Fruit fly (Drosophila melanogaster): ENCODE measurements around the gene RnpS1.

DNA sequence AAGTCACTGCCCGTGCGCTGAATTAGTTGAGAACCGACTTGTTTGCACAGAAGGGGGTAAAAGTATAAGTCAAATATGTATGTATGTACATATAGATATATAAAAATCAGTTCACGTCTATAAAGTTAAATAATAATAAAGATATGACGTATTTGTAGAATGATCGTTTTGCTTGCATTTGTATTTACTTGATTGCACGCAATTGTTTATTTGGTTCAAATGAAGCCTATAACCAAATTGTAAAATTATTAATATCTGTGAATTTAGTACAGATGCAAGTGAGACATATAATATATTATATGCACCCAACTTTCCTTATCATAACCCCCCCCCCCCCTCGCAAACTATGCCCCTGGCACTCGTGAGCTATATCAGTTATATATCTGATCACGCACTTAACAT, 48.7 kb downstream of the RnpS1 start:
- TF ChIP-seq Abd-B (GFP tag; optimal IDR thresholded peaks at IDR 0.05) = no peak
- no peak for TF ChIP-seq lola (GFP tag; optimal IDR thresholded peaks at IDR 0.05)
- no peak for TF ChIP-seq ey (GFP tag; optimal IDR thresholded peaks at IDR 0.05)
- TF ChIP-seq Sp1 (GFP tag; optimal IDR thresholded peaks at IDR 0.05) = peak; percentile 51
- peak; percentile 27 for TF ChIP-seq OdsH (GFP tag; optimal IDR thresholded peaks at IDR 0.05)
- TF ChIP-seq br (GFP tag; optimal IDR thresholded peaks at IDR 0.05) = no peak
- TF ChIP-seq h (GFP tag; optimal IDR thresholded peaks at IDR 0.05) = peak; percentile 31
- no peak for TF ChIP-seq GATAd (GFP tag; optimal IDR thresholded peaks at IDR 0.05)
- TF ChIP-seq usp (GFP tag; optimal IDR thresholded peaks at IDR 0.05) = no peak
- TF ChIP-seq pan (optimal IDR thresholded peaks at IDR 0.05) = no peak
- TF ChIP-seq rgr (GFP tag; optimal IDR thresholded peaks at IDR 0.05) = peak; percentile 20
- TF ChIP-seq dsf (GFP tag; optimal IDR thresholded peaks at IDR 0.05; ENCODE audit: borderline replicate concordance) = no peak

All from whole organism, wandering third instar larva.